Fruit fly (Drosophila melanogaster): Measurements from ENCODE around the gene Mulk.

DNA sequence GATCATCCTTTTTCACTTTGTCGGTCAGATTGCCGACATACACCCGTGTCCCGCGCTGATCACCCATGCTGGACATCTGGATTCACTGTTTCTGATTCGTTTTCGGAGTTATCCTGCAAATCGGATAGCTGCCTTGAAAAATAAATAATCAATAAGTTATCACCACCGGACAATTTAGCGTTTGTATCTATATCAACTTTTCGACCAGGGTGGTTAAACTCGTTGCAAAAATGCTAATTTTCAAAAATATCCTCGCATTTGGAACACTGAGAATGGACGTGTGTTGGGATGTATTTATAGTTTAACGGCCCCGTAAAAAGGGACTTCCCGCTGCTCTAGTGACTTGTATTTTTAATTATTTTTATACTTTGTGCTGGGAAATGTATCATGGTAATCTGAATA, 6.5 kb upstream of the Mulk start, which contains the start of gene Rsf1:
- TF ChIP-seq psq (optimal IDR thresholded peaks at IDR 0.05) (no peak), h (optimal IDR thresholded peaks at IDR 0.05) (no peak), Myc (optimal IDR thresholded peaks at IDR 0.05) (no peak)

Measured in Kc167 (cell line).